Worm (Caenorhabditis elegans) whole organism, late embryonic: ENCODE results near the gene tsr-1.

ENCODE experiments used
- F13H6.1 ChIP-seq: sonication (generic microtip); optimal IDR thresholded peaks from 2 replicates; lab custom pipeline; 2016; ENCODE audit warnings: missing genetic modification characterization, missing compliant biosample characterization
- ceh-9 ChIP-seq: sonication (generic microtip); optimal IDR thresholded peaks from 2 replicates; lab custom pipeline; 2016; ENCODE audit warnings: mild to moderate bottlenecking, missing genetic modification characterization, inconsistent platforms, missing compliant biosample characterization
- dve-1 ChIP-seq: sonication (generic microtip); optimal IDR thresholded peaks from 2 replicates; lab custom pipeline; 2017; ENCODE audit warnings: antibody characterized with exemption, mild to moderate bottlenecking, missing genetic modification characterization, missing compliant biosample characterization
- hlh-30 ChIP-seq: sonication (generic microtip); optimal IDR thresholded peaks from 2 replicates; lab custom pipeline; 2017; ENCODE audit warnings: antibody characterized with exemption, missing genetic modification characterization, missing compliant biosample characterization; ENCODE audit not compliant: insufficient read depth

- TF ChIP-seq F13H6.1 (tag; lab: Kevin White, UChicago) (no peak), ceh-9 (no peak), dve-1 (tag; lab: Kevin White, UChicago) (no peak), hlh-30 (tag; lab: Kevin White, UChicago) (no peak)
Observed at ce11 chrII:2412649-2413048, 60.5 kb downstream of the tsr-1 start, which contains the start of gene fbxa-182.
